Worm (Caenorhabditis elegans) whole organism, young adult: Measurements from ENCODE around the gene srdh-1.
A peak's percentile ranks its signal among the peaks of the same experiment; 100 is the strongest.

Experiments
- B0019.2 ChIP-seq: fragments of 200-800 bp; sonication (Bioruptor generic); conservative IDR thresholded peaks from 2 replicates; pipeline ENCODE4 v1.3.6; 2022; ENCODE audit warnings: missing genetic modification reagents, missing genetic modification characterization, missing compliant biosample characterization
- B0035.1 ChIP-seq: sonication (generic microtip); optimal IDR thresholded peaks from 2 replicates; lab custom pipeline; 2016; ENCODE audit warnings: missing genetic modification characterization, mild to moderate bottlenecking, missing compliant biosample characterization, missing genotype, missing genetic modification reagents
- B0261.1 ChIP-seq: sonication (generic microtip); optimal IDR thresholded peaks from 2 replicates; lab custom pipeline; 2016; ENCODE audit warnings: mild to moderate bottlenecking, missing genetic modification characterization, moderate library complexity, missing compliant biosample characterization
- B0336.3 ChIP-seq: fragments of 200-800 bp; sonication (Bioruptor generic); IDR thresholded peaks from 2 replicates; pipeline ENCODE4 v1.3.6; 2022; ENCODE audit warnings: missing genetic modification characterization, missing compliant biosample characterization
- C17E4.6 ChIP-seq: fragments of 200-800 bp; sonication (Bioruptor generic); IDR thresholded peaks from 2 replicates; pipeline ENCODE4 v1.3.6; 2022; ENCODE audit warnings: missing genetic modification reagents, missing genetic modification characterization, missing compliant biosample characterization
- D2030.7 ChIP-seq: fragments of 200-800 bp; sonication (Bioruptor generic); IDR thresholded peaks from 2 replicates; pipeline ENCODE4 v1.3.6; 2022; ENCODE audit warnings: missing genetic modification reagents, missing genetic modification characterization, missing compliant biosample characterization
- F22D6.2 ChIP-seq: sonication (generic microtip); optimal IDR thresholded peaks from 2 replicates; lab custom pipeline; 2016; ENCODE audit warnings: mild to moderate bottlenecking, missing genetic modification characterization, missing compliant biosample characterization
- F39B2.1 ChIP-seq: fragments of 200-800 bp; sonication (Bioruptor generic); IDR thresholded peaks from 2 replicates; pipeline ENCODE4 v1.3.6; 2022; ENCODE audit warnings: missing genetic modification reagents, missing genetic modification characterization, missing compliant biosample characterization
- F55B11.4 ChIP-seq: sonication (generic microtip); optimal IDR thresholded peaks from 2 replicates; lab custom pipeline; 2016; ENCODE audit warnings: missing compliant biosample characterization, missing genetic modification characterization, borderline replicate concordance; ENCODE audit not compliant: insufficient read depth
- F57C9.4 ChIP-seq: sonication (generic microtip); optimal IDR thresholded peaks from 2 replicates; lab custom pipeline; 2017; ENCODE audit warnings: mild to moderate bottlenecking, missing genetic modification characterization, missing compliant biosample characterization
- K11D2.4 ChIP-seq: fragments of 200-800 bp; sonication (Bioruptor generic); IDR thresholded peaks from 2 replicates; pipeline ENCODE4 v1.3.6; 2022; ENCODE audit warnings: missing genetic modification reagents, missing genetic modification characterization, missing compliant biosample characterization
- Y53F4B.3 ChIP-seq: fragments of 200-800 bp; sonication (Bioruptor generic); IDR thresholded peaks from 2 replicates; pipeline ENCODE4 v1.3.6; 2022; ENCODE audit warnings: missing genetic modification reagents, missing genetic modification characterization, missing compliant biosample characterization
- aptf-2 ChIP-seq: fragments of 200-800 bp; sonication (Bioruptor generic); conservative IDR thresholded peaks from 2 replicates; pipeline ENCODE4 v1.3.6; 2022; ENCODE audit warnings: missing genetic modification reagents, missing genetic modification characterization, missing compliant biosample characterization
- atf-7 ChIP-seq: sonication (generic microtip); optimal IDR thresholded peaks from 2 replicates; lab custom pipeline; 2017; ENCODE audit warnings: mild to moderate bottlenecking, missing genetic modification characterization, missing compliant biosample characterization
- attf-3 ChIP-seq: fragments of 200-800 bp; sonication (Bioruptor generic); conservative IDR thresholded peaks from 2 replicates; pipeline ENCODE4 v1.3.6; 2022; ENCODE audit warnings: missing genetic modification reagents, missing genetic modification characterization, missing compliant biosample characterization
- bed-2 ChIP-seq: fragments of 200-800 bp; sonication (Bioruptor generic); IDR thresholded peaks from 2 replicates; pipeline ENCODE4 v1.3.6; 2022; ENCODE audit warnings: missing genetic modification reagents, missing genetic modification characterization, missing compliant biosample characterization
- ccch-3 ChIP-seq: fragments of 200-800 bp; sonication (Bioruptor generic); optimal IDR thresholded peaks from 2 replicates; lab custom pipeline; 2018; ENCODE audit warnings: mild to moderate bottlenecking, missing genetic modification characterization, missing compliant biosample characterization
- cebp-2 ChIP-seq: fragments of 200-800 bp; sonication (Bioruptor generic); IDR thresholded peaks from 2 replicates; pipeline ENCODE4 v1.3.6; 2022; ENCODE audit warnings: missing genetic modification characterization, missing compliant biosample characterization
- ceh-100 ChIP-seq: fragments of 200-800 bp; sonication (Bioruptor generic); IDR thresholded peaks from 2 replicates; pipeline ENCODE4 v1.3.6; 2022; ENCODE audit warnings: missing genetic modification reagents, missing genetic modification characterization, missing compliant biosample characterization
- ceh-40 ChIP-seq: fragments of 200-800 bp; sonication (Bioruptor generic); IDR thresholded peaks from 2 replicates; pipeline ENCODE4 v1.3.6; 2022; ENCODE audit warnings: missing genetic modification characterization, missing compliant biosample characterization
- ceh-79 ChIP-seq: sonication (generic microtip); optimal IDR thresholded peaks from 2 replicates; lab custom pipeline; 2017; ENCODE audit warnings: mild to moderate bottlenecking, missing genetic modification characterization, missing compliant biosample characterization
- ceh-91 ChIP-seq: fragments of 200-800 bp; sonication (Bioruptor generic); IDR thresholded peaks from 2 replicates; pipeline ENCODE4 v1.3.6; 2022; ENCODE audit warnings: missing genetic modification reagents, missing genetic modification characterization, missing compliant biosample characterization
- dpff-1 ChIP-seq: sonication (generic microtip); optimal IDR thresholded peaks from 2 replicates; lab custom pipeline; 2017; ENCODE audit warnings: mild to moderate bottlenecking, missing genetic modification characterization, missing compliant biosample characterization
- efl-1 ChIP-seq: fragments of 150-350 bp; optimal IDR thresholded peaks from 2 replicates; lab custom pipeline; 2014; ENCODE audit warnings: missing biosample characterization, missing genetic modification reagents, missing genetic modification characterization
- fkh-3 ChIP-seq: sonication (generic microtip); optimal IDR thresholded peaks from 2 replicates; lab custom pipeline; 2016; ENCODE audit warnings: mild to moderate bottlenecking, missing genetic modification characterization, missing compliant biosample characterization
- him-1 ChIP-seq: sonication (generic microtip); optimal IDR thresholded peaks from 2 replicates; lab custom pipeline; 2016; ENCODE audit warnings: missing genotype, missing genetic modification reagents, missing genetic modification characterization, missing compliant biosample characterization
- hmg-1.2 ChIP-seq: fragments of 200-800 bp; sonication (Bioruptor generic); IDR thresholded peaks from 2 replicates; pipeline ENCODE4 v1.3.6; 2022; ENCODE audit warnings: missing genetic modification reagents, missing genetic modification characterization, missing compliant biosample characterization
- lin-26 ChIP-seq: fragments of 200-800 bp; sonication (Bioruptor generic); IDR thresholded peaks from 2 replicates; pipeline ENCODE4 v1.3.6; 2022; ENCODE audit warnings: missing genetic modification reagents, missing genetic modification characterization, missing compliant biosample characterization
- lin-54 ChIP-seq: fragments of 200-800 bp; sonication (Bioruptor generic); optimal IDR thresholded peaks from 2 replicates; lab custom pipeline; 2018; ENCODE audit warnings: mild to moderate bottlenecking, missing genetic modification characterization, missing compliant biosample characterization
- lir-1 ChIP-seq: fragments of 200-800 bp; sonication (Bioruptor generic); conservative IDR thresholded peaks from 2 replicates; pipeline ENCODE4 v1.3.6; 2022; ENCODE audit warnings: missing genetic modification reagents, missing genetic modification characterization, missing compliant biosample characterization
- madf-8 ChIP-seq: fragments of 200-800 bp; sonication (Bioruptor generic); conservative IDR thresholded peaks from 2 replicates; pipeline ENCODE4 v1.3.6; 2022; ENCODE audit warnings: missing genetic modification reagents, missing genetic modification characterization, missing compliant biosample characterization
- mcd-1 ChIP-seq: fragments of 200-800 bp; sonication (Bioruptor generic); IDR thresholded peaks from 2 replicates; pipeline ENCODE4 v1.3.6; 2022; ENCODE audit warnings: missing genetic modification reagents, missing genetic modification characterization, missing compliant biosample characterization
- mes-4 ChIP-seq: sonication (generic microtip); optimal IDR thresholded peaks from 2 replicates; lab custom pipeline; 2016; ENCODE audit warnings: missing genotype, missing genetic modification characterization, missing compliant biosample characterization
- mxl-1 ChIP-seq: sonication (generic microtip); optimal IDR thresholded peaks from 2 replicates; lab custom pipeline; 2016; ENCODE audit warnings: missing genetic modification characterization, missing compliant biosample characterization
- nfya-2 ChIP-seq: fragments of 200-800 bp; sonication (Bioruptor generic); IDR thresholded peaks from 2 replicates; pipeline ENCODE4 v1.3.6; 2022; ENCODE audit warnings: missing genetic modification reagents, missing genetic modification characterization, missing compliant biosample characterization
- nhr-27 ChIP-seq: fragments of 200-800 bp; sonication (Bioruptor generic); optimal IDR thresholded peaks from 2 replicates; lab custom pipeline; 2018; ENCODE audit warnings: mild to moderate bottlenecking, missing genetic modification characterization, moderate library complexity, missing compliant biosample characterization
- pbrm-1 ChIP-seq: fragments of 200-800 bp; sonication (Bioruptor generic); IDR thresholded peaks from 2 replicates; pipeline ENCODE4 v1.3.6; 2022; ENCODE audit warnings: missing genetic modification reagents, missing genetic modification characterization, missing compliant biosample characterization
- rec-8 ChIP-seq, 2 experiments: sonication (generic microtip); optimal IDR thresholded peaks; 2 replicates each; lab custom pipeline; 2016; ENCODE audit warnings: mild to moderate bottlenecking in 2 of 2, missing genetic modification characterization in 2 of 2, missing genetic modification reagents in 2 of 2, missing genotype in 2 of 2, missing biosample characterization in 1 of 2, missing compliant biosample characterization in 1 of 2, moderate library complexity in 1 of 2
- repo-1 ChIP-seq: sonication (generic microtip); optimal IDR thresholded peaks from 2 replicates; lab custom pipeline; 2017; ENCODE audit warnings: mild to moderate bottlenecking, missing genetic modification characterization, missing compliant biosample characterization
- snpc-1.1 ChIP-seq: sonication (generic microtip); optimal IDR thresholded peaks from 2 replicates; lab custom pipeline; 2017; ENCODE audit warnings: missing genetic modification characterization, mild to moderate bottlenecking, missing compliant biosample characterization, antibody characterized with exemption, moderate library complexity, missing genotype, missing genetic modification reagents; ENCODE audit not compliant: insufficient read depth
- snpc-1.3 ChIP-seq: sonication (generic microtip); optimal IDR thresholded peaks from 2 replicates; lab custom pipeline; 2017; ENCODE audit warnings: missing genetic modification characterization, mild to moderate bottlenecking, missing compliant biosample characterization, antibody characterized with exemption, moderate library complexity, missing genotype, missing genetic modification reagents; ENCODE audit not compliant: insufficient read depth
- snpc-4 ChIP-seq, 5 experiments: fragments of 150-350 bp in 1 of 5; sonication (generic microtip) in 4 of 5; optimal IDR thresholded peaks; 2 replicates each; lab custom pipeline; 2014 to 2018; ENCODE audit warnings: missing genetic modification characterization in 5 of 5, missing biosample characterization in 3 of 5, antibody characterized with exemption in 2 of 5, mild to moderate bottlenecking in 2 of 5, missing compliant biosample characterization in 2 of 5, missing genotype in 2 of 5, moderate library complexity in 2 of 5, missing genetic modification reagents in 1 of 5
- somi-1 ChIP-seq: fragments of 200-800 bp; sonication (Bioruptor generic); optimal IDR thresholded peaks from 2 replicates; lab custom pipeline; 2018; ENCODE audit warnings: mild to moderate bottlenecking, missing genetic modification characterization, missing compliant biosample characterization
- tlf-1 ChIP-seq: fragments of 200-800 bp; sonication (Bioruptor generic); optimal IDR thresholded peaks from 2 replicates; lab custom pipeline; 2018; ENCODE audit warnings: mild to moderate bottlenecking, missing genetic modification characterization, missing compliant biosample characterization
- xnd-1 ChIP-seq: sonication (generic microtip); optimal IDR thresholded peaks from 2 replicates; lab custom pipeline; 2016; ENCODE audit warnings: missing genotype, missing genetic modification reagents, missing genetic modification characterization, missing compliant biosample characterization
- zfh-2 ChIP-seq: fragments of 200-800 bp; sonication (Bioruptor generic); conservative IDR thresholded peaks from 2 replicates; pipeline ENCODE4 v1.3.6; 2022; ENCODE audit warnings: missing genetic modification reagents, missing genetic modification characterization, missing compliant biosample characterization
- zim-3 ChIP-seq: sonication (generic microtip); optimal IDR thresholded peaks from 2 replicates; lab custom pipeline; 2017; ENCODE audit warnings: mild to moderate bottlenecking, missing genetic modification characterization, moderate library complexity, missing compliant biosample characterization
- ztf-18 ChIP-seq: sonication (generic microtip); optimal IDR thresholded peaks from 2 replicates; lab custom pipeline; 2016; ENCODE audit warnings: missing genotype, mild to moderate bottlenecking, missing genetic modification characterization, missing compliant biosample characterization

srdh-1 gene

DNA sequence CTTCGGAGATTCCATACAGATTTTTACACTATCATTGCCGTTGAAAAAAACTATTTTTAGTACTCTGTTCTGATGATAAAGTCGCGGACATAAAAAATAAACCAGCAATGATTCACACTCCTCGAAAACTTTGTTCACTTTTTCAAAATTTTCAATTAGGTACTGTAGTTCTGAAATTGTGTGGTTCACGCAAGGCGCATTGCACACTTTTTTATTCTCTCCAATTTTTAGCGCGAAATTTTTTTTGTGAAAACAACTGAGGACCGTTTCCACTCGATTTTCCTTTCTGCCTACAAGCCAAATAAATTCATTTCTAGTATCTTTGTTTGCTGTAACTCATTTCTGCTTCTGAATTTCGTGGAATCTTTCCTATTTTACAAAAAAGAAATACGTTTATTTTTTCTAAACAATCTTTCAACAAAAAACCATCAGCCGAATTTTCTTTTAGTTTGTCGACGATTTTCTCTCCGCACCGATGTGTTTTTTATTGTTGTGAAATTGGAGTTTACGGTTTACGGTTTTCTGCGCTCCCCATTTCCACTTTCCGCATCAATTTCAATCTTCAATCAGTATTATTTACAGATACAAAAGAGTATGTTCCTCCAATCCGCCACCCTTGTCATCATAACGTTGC, 11.2 kb upstream of the srdh-1 start, which contains the start of gene F35C11.5 (continued):
- TF ChIP-seq mes-4 (tag; lab: Kevin White, UChicago), result no peak
- no peak for TF ChIP-seq K11D2.4
- no peak for TF ChIP-seq tlf-1
- TF ChIP-seq snpc-4 (GFP tag; optimal IDR thresholded peaks at IDR 0.05; lab: Kevin White, UChicago), result no peak
- TF ChIP-seq snpc-4 (tag; optimal IDR thresholded peaks at IDR 0.05; lab: Kevin White, UChicago), result no peak
- TF ChIP-seq zim-3, result no peak
- peak; percentile 79 for TF ChIP-seq ceh-91 (GFP tag; lab: Robert Waterston, UW)
- no peak for TF ChIP-seq lin-26 (GFP tag; lab: Robert Waterston, UW)
- no peak for TF ChIP-seq mcd-1 (GFP tag; lab: Robert Waterston, UW)
- no peak for TF ChIP-seq F55B11.4 (tag; lab: Kevin White, UChicago)
- no peak for TF ChIP-seq bed-2 (GFP tag; lab: Robert Waterston, UW)
- no peak for TF ChIP-seq B0261.1 (tag; lab: Kevin White, UChicago)
- peak; percentile 88 for TF ChIP-seq xnd-1 (tag; lab: Kevin White, UChicago)
- TF ChIP-seq ceh-100, result no peak
- TF ChIP-seq ztf-18 (tag; lab: Kevin White, UChicago), result no peak
- no peak for TF ChIP-seq snpc-1.3 (tag; lab: Kevin White, UChicago)
- no peak for TF ChIP-seq mxl-1 (tag; lab: Kevin White, UChicago)
- TF ChIP-seq aptf-2, result no peak
- peak; percentile 86 for TF ChIP-seq efl-1
- no peak for TF ChIP-seq rec-8 (tag; optimal IDR thresholded peaks at IDR 0.05; lab: Kevin White, UChicago)
- no peak for TF ChIP-seq C17E4.6 (GFP tag; lab: Robert Waterston, UW)
- no peak for TF ChIP-seq repo-1
- no peak for TF ChIP-seq cebp-2 (GFP tag; lab: Robert Waterston, UW)
- TF ChIP-seq lir-1, result no peak
- TF ChIP-seq F39B2.1, result no peak
- TF ChIP-seq lin-54, result peak; percentile 48
- no peak for TF ChIP-seq ccch-3 (GFP tag; lab: Kevin White, UChicago)
- TF ChIP-seq nfya-2, result no peak
- no peak for TF ChIP-seq somi-1 (GFP tag; lab: Kevin White, UChicago)
- TF ChIP-seq F22D6.2 (tag; lab: Kevin White, UChicago), result no peak
- TF ChIP-seq him-1 (tag; lab: Kevin White, UChicago), result peak; percentile 13
- TF ChIP-seq Y53F4B.3 (GFP tag; lab: Robert Waterston, UW), result no peak
- TF ChIP-seq ceh-40 (GFP tag; lab: Robert Waterston, UW), result no peak
- TF ChIP-seq B0019.2, result peak; percentile 45; the same call in 1 of the 2 replicates
- TF ChIP-seq madf-8, result peak; percentile 75
- no peak for TF ChIP-seq atf-7 (tag; lab: Kevin White, UChicago)
- TF ChIP-seq dpff-1 (tag; lab: Kevin White, UChicago), result no peak
- TF ChIP-seq fkh-3 (tag; lab: Kevin White, UChicago), result no peak
- no peak for TF ChIP-seq ceh-79
- no peak for TF ChIP-seq snpc-1.1 (tag; lab: Kevin White, UChicago)
- no peak for TF ChIP-seq B0035.1 (tag; lab: Kevin White, UChicago)
- no peak for TF ChIP-seq hmg-1.2 (GFP tag; lab: Robert Waterston, UW)
- TF ChIP-seq nhr-27 (tag; lab: Kevin White, UChicago), result no peak
- TF ChIP-seq attf-3 (GFP tag; lab: Robert Waterston, UW), result no peak
- peak; percentile 39; the same call in 1 of the 2 replicates for TF ChIP-seq D2030.7
- TF ChIP-seq F57C9.4 (tag; lab: Kevin White, UChicago), result no peak
- no peak for TF ChIP-seq pbrm-1 (GFP tag; lab: Robert Waterston, UW)
- TF ChIP-seq B0336.3 (GFP tag; lab: Robert Waterston, UW), result no peak
- TF ChIP-seq zfh-2 (GFP tag; lab: Robert Waterston, UW), result no peak
